Fruit fly (Drosophila melanogaster) whole organism, embryonic: ENCODE data around the gene CG16717.

ENCODE experiments used
- BEAF-32 ChIP-seq: fragments of 200-800 bp; sonication (Bioruptor generic); optimal IDR thresholded peaks from 3 replicates; lab custom pipeline; 2017; ENCODE audit warnings: missing biosample characterization, missing genetic modification characterization, mild to moderate bottlenecking, moderate library complexity, missing genetic modification reagents
- CG11456 ChIP-seq: fragments of 200-800 bp; sonication (Bioruptor generic); IDR thresholded peaks from 3 replicates; pipeline ENCODE4 v1.3.6; 2022; ENCODE audit warnings: missing biosample characterization, missing genetic modification characterization
- CG12219 ChIP-seq: fragments of 200-800 bp; sonication (Bioruptor generic); optimal IDR thresholded peaks from 3 replicates; lab custom pipeline; 2018; ENCODE audit warnings: missing biosample characterization, mild to moderate bottlenecking, missing genetic modification characterization
- CG12299 ChIP-seq: fragments of 200-800 bp; sonication (Bioruptor generic); optimal IDR thresholded peaks from 2 replicates; lab custom pipeline; 2018; ENCODE audit warnings: missing biosample characterization, mild to moderate bottlenecking, missing genetic modification characterization
- CG12391 ChIP-seq: fragments of 200-800 bp; sonication (Bioruptor generic); optimal IDR thresholded peaks from 3 replicates; lab custom pipeline; 2018; ENCODE audit warnings: missing biosample characterization, mild to moderate bottlenecking, missing genetic modification characterization, moderate library complexity
- CG13296 ChIP-seq: fragments of 200-800 bp; sonication (Bioruptor generic); optimal IDR thresholded peaks from 3 replicates; lab custom pipeline; 2018; ENCODE audit warnings: missing biosample characterization, mild to moderate bottlenecking, missing genetic modification characterization
- CG13775 ChIP-seq: fragments of 200-800 bp; sonication (Bioruptor generic); optimal IDR thresholded peaks from 3 replicates; lab custom pipeline; 2017; ENCODE audit warnings: missing biosample characterization, mild to moderate bottlenecking, missing genetic modification characterization
- CG13894 ChIP-seq: fragments of 200-800 bp; sonication (Bioruptor generic); optimal IDR thresholded peaks from 3 replicates; lab custom pipeline; 2018; ENCODE audit warnings: missing biosample characterization, mild to moderate bottlenecking, missing genetic modification characterization, moderate library complexity
- CG17359 ChIP-seq: fragments of 200-800 bp; sonication (Bioruptor generic); optimal IDR thresholded peaks from 3 replicates; lab custom pipeline; 2018; ENCODE audit warnings: missing biosample characterization, mild to moderate bottlenecking, missing genetic modification characterization, moderate library complexity
- CG17829 ChIP-seq: fragments of 200-800 bp; optimal IDR thresholded peaks from 2 replicates; lab custom pipeline; 2019; ENCODE audit warnings: missing biosample characterization, mild to moderate bottlenecking, missing genetic modification characterization, moderate library complexity
- CG17912 ChIP-seq: fragments of 200-800 bp; sonication (Bioruptor generic); optimal IDR thresholded peaks from 2 replicates; lab custom pipeline; 2018; ENCODE audit warnings: missing biosample characterization, mild to moderate bottlenecking, missing genetic modification characterization
- CG32532 ChIP-seq: fragments of 200-800 bp; sonication (Bioruptor generic); IDR thresholded peaks from 2 replicates; pipeline ENCODE4 v1.3.6; 2022; ENCODE audit warnings: missing biosample characterization, missing genetic modification characterization
- CG4424 ChIP-seq: fragments of 200-800 bp; sonication (Bioruptor generic); optimal IDR thresholded peaks from 3 replicates; lab custom pipeline; 2016; ENCODE audit warnings: missing biosample characterization, missing genetic modification characterization
- CG4707 ChIP-seq: fragments of 200-800 bp; sonication (Bioruptor generic); optimal IDR thresholded peaks from 2 replicates; lab custom pipeline; 2018; ENCODE audit warnings: missing biosample characterization, mild to moderate bottlenecking, missing genetic modification characterization, moderate library complexity
- CG4730 ChIP-seq: fragments of 200-800 bp; sonication (Bioruptor generic); IDR thresholded peaks from 2 replicates; pipeline ENCODE4 v1.3.6; 2022; ENCODE audit warnings: missing biosample characterization, missing genetic modification characterization
- CG7839 ChIP-seq: fragments of 200-800 bp; sonication (Bioruptor generic); optimal IDR thresholded peaks from 3 replicates; lab custom pipeline; 2018; ENCODE audit warnings: missing biosample characterization, mild to moderate bottlenecking, missing genetic modification characterization, moderate library complexity
- CG7987 ChIP-seq: fragments of 200-800 bp; sonication (Bioruptor generic); optimal IDR thresholded peaks from 2 replicates; lab custom pipeline; 2018; ENCODE audit warnings: missing biosample characterization, mild to moderate bottlenecking, missing genetic modification characterization, moderate library complexity
- Dek ChIP-seq: fragments of 200-800 bp; sonication (Bioruptor generic); optimal IDR thresholded peaks from 3 replicates; lab custom pipeline; 2019; ENCODE audit warnings: missing biosample characterization, mild to moderate bottlenecking, missing genetic modification characterization, moderate library complexity
- Dp ChIP-seq: fragments of 200-800 bp; sonication (Bioruptor generic); optimal IDR thresholded peaks from 2 replicates; lab custom pipeline; 2018; ENCODE audit warnings: missing biosample characterization, mild to moderate bottlenecking, missing genetic modification characterization, moderate library complexity
- E2f1 ChIP-seq: fragments of 200-800 bp; sonication (Bioruptor generic); IDR thresholded peaks from 2 replicates; pipeline ENCODE4 v1.3.6; 2022; ENCODE audit warnings: missing biosample characterization, missing genetic modification characterization
- HLH4C ChIP-seq: fragments of 200-800 bp; sonication (Bioruptor generic); IDR thresholded peaks from 3 replicates; pipeline ENCODE4 v1.3.6; 2022; ENCODE audit warnings: missing biosample characterization, missing genetic modification characterization; ENCODE audit not compliant: partially characterized antibody
- Lpt ChIP-seq: fragments of >200 bp; optimal IDR thresholded peaks from 2 replicates; lab custom pipeline; 2018; ENCODE audit warnings: missing biosample characterization, missing genetic modification characterization
- MESR4 ChIP-seq: fragments of 200-800 bp; sonication (Bioruptor generic); optimal IDR thresholded peaks from 2 replicates; lab custom pipeline; 2018; ENCODE audit warnings: missing biosample characterization, mild to moderate bottlenecking, missing genetic modification characterization, moderate library complexity
- Mrtf ChIP-seq: fragments of 200-800 bp; sonication (Bioruptor generic); IDR thresholded peaks from 3 replicates; pipeline ENCODE4 v1.3.6; 2022; ENCODE audit warnings: missing biosample characterization, missing genetic modification characterization
- NfI ChIP-seq: fragments of 200-800 bp; sonication (Bioruptor generic); optimal IDR thresholded peaks from 3 replicates; lab custom pipeline; 2018; ENCODE audit warnings: missing biosample characterization, mild to moderate bottlenecking, missing genetic modification characterization, moderate library complexity
- Side ChIP-seq: fragments of 200-800 bp; sonication (Bioruptor generic); optimal IDR thresholded peaks from 2 replicates; lab custom pipeline; 2016; ENCODE audit warnings: missing biosample characterization, missing genetic modification characterization
- Stat92E ChIP-seq, 3 experiments: fragments of >200 bp in 2 of 3; fragments of 200-800 bp in 1 of 3; sonication (Bioruptor generic) in 1 of 3; optimal IDR thresholded peaks; 2 replicates each; lab custom pipeline; 2017 to 2019; ENCODE audit warnings: missing biosample characterization in 3 of 3, missing genetic modification characterization in 3 of 3, mild to moderate bottlenecking in 1 of 3, moderate library complexity in 1 of 3
- TFAM ChIP-seq: fragments of 200-800 bp; sonication (Bioruptor generic); optimal IDR thresholded peaks from 2 replicates; lab custom pipeline; 2017; ENCODE audit warnings: missing biosample characterization, missing genetic modification characterization, inconsistent platforms
- aop ChIP-seq: fragments of 200-800 bp; sonication (Bioruptor generic); IDR thresholded peaks from 2 replicates; pipeline ENCODE4 v1.3.6; 2022; ENCODE audit warnings: missing biosample characterization, missing genetic modification characterization
- bcd ChIP-seq: fragments of 200-800 bp; sonication (Bioruptor generic); optimal IDR thresholded peaks from 2 replicates; lab custom pipeline; 2017; ENCODE audit warnings: missing biosample characterization, mild to moderate bottlenecking, missing genetic modification characterization
- chn ChIP-seq: fragments of 200-800 bp; sonication (Bioruptor generic); optimal IDR thresholded peaks from 2 replicates; lab custom pipeline; 2016; ENCODE audit warnings: missing biosample characterization, missing genetic modification characterization
- gro ChIP-seq: fragments of 200-800 bp; sonication (Bioruptor generic); optimal IDR thresholded peaks from 2 replicates; lab custom pipeline; 2016; ENCODE audit warnings: missing biosample characterization, missing genetic modification characterization
- her ChIP-seq: fragments of 200-800 bp; sonication (Bioruptor generic); optimal IDR thresholded peaks from 2 replicates; lab custom pipeline; 2016; ENCODE audit warnings: missing biosample characterization, missing genetic modification characterization
- kah ChIP-seq: fragments of 200-800 bp; sonication (Bioruptor generic); optimal IDR thresholded peaks from 2 replicates; lab custom pipeline; 2018; ENCODE audit warnings: missing biosample characterization, mild to moderate bottlenecking, missing genetic modification characterization
- lab ChIP-seq: fragments of 200-800 bp; sonication (Bioruptor generic); optimal IDR thresholded peaks from 3 replicates; lab custom pipeline; 2017; ENCODE audit warnings: missing biosample characterization, missing genetic modification characterization, mild to moderate bottlenecking, moderate library complexity, missing genetic modification reagents
- lmd ChIP-seq: fragments of 200-800 bp; sonication (Bioruptor generic); IDR thresholded peaks from 2 replicates; pipeline ENCODE4 v1.3.6; 2022; ENCODE audit warnings: missing biosample characterization, missing genetic modification characterization
- mam ChIP-seq: fragments of 200-800 bp; sonication (Bioruptor generic); optimal IDR thresholded peaks from 3 replicates; lab custom pipeline; 2016; ENCODE audit warnings: missing biosample characterization, missing genetic modification characterization
- nerfin-1 ChIP-seq: fragments of 200-800 bp; sonication (Bioruptor generic); optimal IDR thresholded peaks from 3 replicates; lab custom pipeline; 2019; ENCODE audit warnings: missing biosample characterization, mild to moderate bottlenecking, missing genetic modification characterization, moderate library complexity
- nom ChIP-seq: fragments of 200-800 bp; sonication (Bioruptor generic); optimal IDR thresholded peaks from 2 replicates; lab custom pipeline; 2017; ENCODE audit warnings: missing biosample characterization, missing genetic modification characterization, mild to moderate bottlenecking, moderate library complexity, missing genetic modification reagents
- pb ChIP-seq: fragments of 200-800 bp; sonication (Bioruptor generic); optimal IDR thresholded peaks from 3 replicates; lab custom pipeline; 2016; ENCODE audit warnings: missing biosample characterization, missing genetic modification characterization
- pros ChIP-seq: fragments of 200-800 bp; sonication (Bioruptor generic); optimal IDR thresholded peaks from 3 replicates; lab custom pipeline; 2019; ENCODE audit warnings: missing biosample characterization, mild to moderate bottlenecking, missing genetic modification characterization, moderate library complexity
- pzg ChIP-seq: fragments of 200-800 bp; sonication (Bioruptor generic); optimal IDR thresholded peaks from 3 replicates; lab custom pipeline; 2018; ENCODE audit warnings: missing biosample characterization, mild to moderate bottlenecking, missing genetic modification characterization, moderate library complexity
- sim ChIP-seq: fragments of 200-800 bp; sonication (Bioruptor generic); IDR thresholded peaks from 2 replicates; pipeline ENCODE4 v1.3.6; 2022; ENCODE audit warnings: missing biosample characterization, missing genetic modification characterization
- ssp ChIP-seq: fragments of 200-800 bp; sonication (Bioruptor generic); IDR thresholded peaks from 2 replicates; pipeline ENCODE4 v1.3.6; 2022; ENCODE audit warnings: missing biosample characterization, missing genetic modification characterization
- sug ChIP-seq: fragments of 200-800 bp; optimal IDR thresholded peaks from 2 replicates; lab custom pipeline; 2019; ENCODE audit warnings: missing biosample characterization, mild to moderate bottlenecking, missing genetic modification characterization, moderate library complexity
- vnd ChIP-seq: fragments of 200-800 bp; sonication (Bioruptor generic); IDR thresholded peaks from 3 replicates; pipeline ENCODE4 v1.3.6; 2022; ENCODE audit warnings: missing biosample characterization, missing genetic modification characterization; ENCODE audit not compliant: partially characterized antibody
- z ChIP-seq: fragments of 200-800 bp; sonication (Bioruptor generic); IDR thresholded peaks from 3 replicates; pipeline ENCODE4 v1.3.6; 2022; ENCODE audit warnings: missing biosample characterization, missing genetic modification characterization

CG16717 gene

DNA sequence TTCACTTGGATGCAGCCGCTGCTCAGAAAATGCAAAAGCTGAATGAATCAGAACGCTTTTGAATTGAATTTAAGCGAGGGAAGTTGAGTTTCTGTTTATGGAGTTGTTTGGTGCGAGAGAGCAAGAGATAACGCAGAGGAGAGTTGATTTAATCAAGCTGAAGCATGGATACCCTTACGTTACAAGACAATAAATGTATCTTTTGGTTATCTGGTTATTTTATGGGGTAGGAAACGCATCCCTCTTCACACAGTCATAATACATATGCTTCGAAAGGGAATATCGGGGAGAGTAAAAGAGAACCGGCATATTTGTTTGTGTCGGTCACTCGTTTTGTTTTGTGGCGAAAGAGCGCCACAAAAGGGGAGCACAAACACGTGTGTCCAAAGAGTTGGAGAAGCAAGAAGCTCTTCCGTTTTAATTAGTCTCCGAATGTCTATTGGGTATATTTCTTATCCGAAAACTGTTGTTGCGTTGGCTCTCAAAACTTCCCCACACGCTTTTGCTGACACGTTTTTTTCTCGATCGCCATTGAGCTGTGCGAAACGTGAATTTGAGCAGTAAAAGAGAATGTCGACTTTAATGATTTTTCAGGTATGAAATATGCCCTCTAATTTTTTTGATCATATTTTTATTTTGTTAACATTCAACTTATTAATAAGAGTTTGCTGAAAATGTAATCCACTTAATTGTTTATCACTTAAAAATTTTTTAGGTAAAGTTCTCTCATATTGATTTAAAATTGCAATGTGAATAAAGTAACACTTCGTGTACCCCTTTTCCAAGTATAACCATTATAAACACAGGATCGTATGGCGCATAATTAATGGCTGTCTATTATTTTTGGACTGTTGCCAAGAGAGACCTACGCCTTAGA, 17.9 kb downstream of the CG16717 start, which contains the start of gene Prps (continued):
- TF ChIP-seq CG12219 (GFP tag; lab: Kevin White, UChicago) (peak; percentile 78), CG13775 (GFP tag; lab: Kevin White, UChicago) (peak; percentile 51), gro (GFP tag; lab: Kevin White, UChicago) (peak; percentile 87), vnd (GFP tag; lab: Robert Waterston, UW) (no peak), sug (peak; percentile 68), her (peak; percentile 91), HLH4C (GFP tag; lab: Robert Waterston, UW) (no peak), CG32532 (GFP tag; lab: Robert Waterston, UW) (peak; percentile 90), NfI (peak; percentile 74), CG13894 (peak; percentile 85), lab (GFP tag; lab: Kevin White, UChicago) (peak; percentile 93), CG7987 (GFP tag; lab: Kevin White, UChicago) (peak; percentile 67), pb (GFP tag; lab: Kevin White, UChicago) (peak; percentile 80), BEAF-32 (GFP tag; lab: Kevin White, UChicago) (no peak), CG4730 (peak; percentile 77), nom (GFP tag; lab: Kevin White, UChicago) (peak; percentile 90), pros (GFP tag; lab: Kevin White, UChicago) (peak; percentile 61), CG4707 (no peak), mam (peak; percentile 88), Dek (peak; percentile 68), CG4424 (GFP tag; lab: Kevin White, UChicago) (peak; percentile 76), CG7839 (tag; lab: Kevin White, UChicago) (peak; percentile 76), sim (GFP tag; lab: Robert Waterston, UW) (peak; percentile 67; the same call in 1 of the 2 replicates), TFAM (GFP tag; lab: Kevin White, UChicago) (no peak), Dp (GFP tag; lab: Kevin White, UChicago) (no peak), CG17912 (GFP tag; lab: Kevin White, UChicago) (no peak), Stat92E (GFP tag; optimal IDR thresholded peaks at IDR 0.05; lab: Kevin White, UChicago) (peak in 1 of 3 experiments; percentile 68), kah (GFP tag; lab: Kevin White, UChicago) (peak; percentile 50), E2f1 (GFP tag; lab: Robert Waterston, UW) (peak; percentile 81), bcd (peak; percentile 68), CG12391 (peak; percentile 66), Mrtf (GFP tag; lab: Robert Waterston, UW) (peak; percentile 78; the same call in 2 of the 3 replicates), nerfin-1 (tag; lab: Kevin White, UChicago) (peak; percentile 59), z (GFP tag; lab: Robert Waterston, UW) (no peak), CG13296 (GFP tag; lab: Kevin White, UChicago) (peak; percentile 79), CG12299 (peak; percentile 75), lmd (GFP tag; lab: Robert Waterston, UW) (peak; percentile 80), aop (GFP tag; lab: Robert Waterston, UW) (no peak), pzg (GFP tag; lab: Kevin White, UChicago) (peak; percentile 2), ssp (GFP tag; lab: Robert Waterston, UW) (peak; percentile 52), Side (peak; percentile 79), CG17359 (peak; percentile 82), MESR4 (no peak), CG17829 (peak; percentile 75), CG11456 (GFP tag; lab: Robert Waterston, UW) (peak; percentile 88), chn (GFP tag; lab: Kevin White, UChicago) (peak; percentile 59), Lpt (GFP tag; lab: Kevin White, UChicago) (no peak)
